Worm (Caenorhabditis elegans) whole organism, late embryonic: ENCODE measurements around the gene git-1.

ENCODE experiments used
- C08G9.2 ChIP-seq: sonication (generic microtip); optimal IDR thresholded peaks from 2 replicates; lab custom pipeline; 2016; ENCODE audit warnings: mild to moderate bottlenecking, missing genetic modification characterization, moderate library complexity, missing compliant biosample characterization
- C38D4.7 ChIP-seq: fragments of 200-800 bp; sonication (Bioruptor generic); optimal IDR thresholded peaks from 2 replicates; lab custom pipeline; 2018; ENCODE audit warnings: mild to moderate bottlenecking, missing genetic modification characterization, moderate library complexity, missing compliant biosample characterization
- K02D7.2 ChIP-seq: sonication (generic microtip); optimal IDR thresholded peaks from 2 replicates; lab custom pipeline; 2017; ENCODE audit warnings: mild to moderate bottlenecking, missing genetic modification characterization, missing compliant biosample characterization
- K09A11.1 ChIP-seq: sonication (generic microtip); optimal IDR thresholded peaks from 2 replicates; lab custom pipeline; 2017; ENCODE audit warnings: antibody characterized with exemption, mild to moderate bottlenecking, missing genetic modification characterization, missing compliant biosample characterization; ENCODE audit not compliant: insufficient read depth
- T23F11.4 ChIP-seq: fragments of 200-800 bp; sonication (Bioruptor generic); optimal IDR thresholded peaks from 2 replicates; lab custom pipeline; 2018; ENCODE audit warnings: mild to moderate bottlenecking, missing genetic modification characterization, missing compliant biosample characterization
- Y22D7AL.16 ChIP-seq: sonication (generic microtip); optimal IDR thresholded peaks from 2 replicates; lab custom pipeline; 2016; ENCODE audit warnings: missing genetic modification characterization, missing compliant biosample characterization
- ahr-1 ChIP-seq: sonication (generic microtip); optimal IDR thresholded peaks from 2 replicates; lab custom pipeline; 2016; ENCODE audit warnings: missing genetic modification characterization, missing compliant biosample characterization
- ceh-19 ChIP-seq: fragments of 200-800 bp; sonication (Bioruptor generic); optimal IDR thresholded peaks from 2 replicates; lab custom pipeline; 2018; ENCODE audit warnings: mild to moderate bottlenecking, missing genetic modification characterization, missing compliant biosample characterization
- ceh-2 ChIP-seq: sonication (generic microtip); optimal IDR thresholded peaks from 2 replicates; lab custom pipeline; 2016; ENCODE audit warnings: missing genotype, missing genetic modification characterization, missing compliant biosample characterization
- ceh-24 ChIP-seq: sonication (generic microtip); optimal IDR thresholded peaks from 2 replicates; lab custom pipeline; 2016; ENCODE audit warnings: mild to moderate bottlenecking, missing genetic modification characterization, missing compliant biosample characterization
- ceh-30 ChIP-seq: fragments of 150-350 bp; optimal IDR thresholded peaks from 2 replicates; lab custom pipeline; 2014; ENCODE audit warnings: missing biosample characterization, missing genetic modification characterization
- ceh-31 ChIP-seq: sonication (generic microtip); optimal IDR thresholded peaks from 2 replicates; lab custom pipeline; 2016; ENCODE audit warnings: missing genetic modification characterization, missing compliant biosample characterization
- ceh-34 ChIP-seq: sonication (generic microtip); optimal IDR thresholded peaks from 2 replicates; lab custom pipeline; 2016; ENCODE audit warnings: mild to moderate bottlenecking, missing genetic modification characterization, missing compliant biosample characterization
- ceh-48 ChIP-seq: sonication (generic microtip); optimal IDR thresholded peaks from 2 replicates; lab custom pipeline; 2016; ENCODE audit warnings: missing genetic modification characterization, inconsistent platforms, missing compliant biosample characterization
- ceh-6 ChIP-seq: fragments of 200-800 bp; sonication (Bioruptor generic); optimal IDR thresholded peaks from 2 replicates; lab custom pipeline; 2018; ENCODE audit warnings: mild to moderate bottlenecking, missing genetic modification characterization, missing compliant biosample characterization
- ceh-9 ChIP-seq: sonication (generic microtip); optimal IDR thresholded peaks from 2 replicates; lab custom pipeline; 2016; ENCODE audit warnings: mild to moderate bottlenecking, missing genetic modification characterization, inconsistent platforms, missing compliant biosample characterization
- che-1 ChIP-seq: sonication (generic microtip); optimal IDR thresholded peaks from 2 replicates; lab custom pipeline; 2016; ENCODE audit warnings: mild to moderate bottlenecking, missing genetic modification characterization, missing compliant biosample characterization
- dve-1 ChIP-seq: sonication (generic microtip); optimal IDR thresholded peaks from 2 replicates; lab custom pipeline; 2017; ENCODE audit warnings: antibody characterized with exemption, mild to moderate bottlenecking, missing genetic modification characterization, missing compliant biosample characterization
- ets-4 ChIP-seq: sonication (generic microtip); optimal IDR thresholded peaks from 2 replicates; lab custom pipeline; 2016; ENCODE audit warnings: missing genetic modification characterization, missing compliant biosample characterization
- eyg-1 ChIP-seq: sonication (generic microtip); optimal IDR thresholded peaks from 2 replicates; lab custom pipeline; 2016; ENCODE audit warnings: missing genotype, missing genetic modification characterization, missing compliant biosample characterization
- fax-1 ChIP-seq: sonication (generic microtip); optimal IDR thresholded peaks from 2 replicates; lab custom pipeline; 2016; ENCODE audit warnings: missing genotype, missing genetic modification characterization, missing compliant biosample characterization
- fkh-10 ChIP-seq: fragments of 150-350 bp; optimal IDR thresholded peaks from 2 replicates; lab custom pipeline; 2014; ENCODE audit warnings: missing biosample characterization, missing genetic modification reagents, missing genetic modification characterization
- fkh-6 ChIP-seq: sonication (generic microtip); optimal IDR thresholded peaks from 2 replicates; lab custom pipeline; 2016; ENCODE audit warnings: missing genetic modification characterization, missing compliant biosample characterization
- gmeb-2 ChIP-seq: sonication (generic microtip); optimal IDR thresholded peaks from 2 replicates; lab custom pipeline; 2016; ENCODE audit warnings: missing genetic modification characterization, inconsistent platforms, missing compliant biosample characterization
- hlh-13 ChIP-seq: fragments of 200-800 bp; sonication (Bioruptor generic); optimal IDR thresholded peaks from 2 replicates; lab custom pipeline; 2018; ENCODE audit warnings: mild to moderate bottlenecking, missing genetic modification characterization, missing compliant biosample characterization
- hlh-15 ChIP-seq: sonication (generic microtip); optimal IDR thresholded peaks from 2 replicates; lab custom pipeline; 2016; ENCODE audit warnings: missing genetic modification characterization, missing compliant biosample characterization
- hlh-30 ChIP-seq: sonication (generic microtip); optimal IDR thresholded peaks from 2 replicates; lab custom pipeline; 2017; ENCODE audit warnings: antibody characterized with exemption, missing genetic modification characterization, missing compliant biosample characterization; ENCODE audit not compliant: insufficient read depth
- hlh-6 ChIP-seq: sonication (generic microtip); optimal IDR thresholded peaks from 2 replicates; lab custom pipeline; 2016; ENCODE audit warnings: missing genotype, missing genetic modification characterization, missing compliant biosample characterization
- hlh-8 ChIP-seq: sonication (generic microtip); optimal IDR thresholded peaks from 2 replicates; lab custom pipeline; 2016; ENCODE audit warnings: missing genotype, missing genetic modification characterization, missing compliant biosample characterization
- lim-6 ChIP-seq: sonication (generic microtip); optimal IDR thresholded peaks from 2 replicates; lab custom pipeline; 2016; ENCODE audit warnings: missing genetic modification characterization, missing compliant biosample characterization
- lin-11 ChIP-seq: fragments of 200-800 bp; sonication (Bioruptor generic); optimal IDR thresholded peaks from 2 replicates; lab custom pipeline; 2018; ENCODE audit warnings: mild to moderate bottlenecking, missing genetic modification characterization, missing compliant biosample characterization
- nfya-1 ChIP-seq: sonication (generic microtip); optimal IDR thresholded peaks from 2 replicates; lab custom pipeline; 2017; ENCODE audit warnings: missing genetic modification characterization, mild to moderate bottlenecking, missing compliant biosample characterization, antibody characterized with exemption, moderate library complexity
- nhr-11 ChIP-seq: fragments of 150-350 bp; optimal IDR thresholded peaks from 2 replicates; lab custom pipeline; 2014; ENCODE audit warnings: missing biosample characterization, missing genetic modification characterization
- nhr-232 ChIP-seq: sonication (generic microtip); optimal IDR thresholded peaks from 2 replicates; lab custom pipeline; 2016; ENCODE audit warnings: missing genetic modification characterization, missing compliant biosample characterization
- odd-2 ChIP-seq: sonication (generic microtip); optimal IDR thresholded peaks from 2 replicates; lab custom pipeline; 2017; ENCODE audit warnings: antibody characterized with exemption, mild to moderate bottlenecking, missing genetic modification characterization, missing compliant biosample characterization
- pax-1 ChIP-seq: fragments of 150-350 bp; optimal IDR thresholded peaks from 2 replicates; lab custom pipeline; 2014; ENCODE audit warnings: missing biosample characterization, missing genetic modification characterization
- pha-4 ChIP-seq: fragments of 150-350 bp; optimal IDR thresholded peaks from 2 replicates; lab custom pipeline; 2018; ENCODE audit warnings: missing biosample characterization, missing genetic modification reagents, missing genetic modification characterization
- pros-1 ChIP-seq: fragments of 150-350 bp; optimal IDR thresholded peaks from 2 replicates; lab custom pipeline; 2014; ENCODE audit warnings: missing biosample characterization, missing genetic modification reagents, missing genetic modification characterization
- sox-2 ChIP-seq: fragments of 200-800 bp; sonication (Bioruptor generic); IDR thresholded peaks from 2 replicates; pipeline ENCODE4 v1.3.6; 2022; ENCODE audit warnings: missing genetic modification reagents, missing genetic modification characterization, missing compliant biosample characterization
- syd-9 ChIP-seq: sonication (generic microtip); optimal IDR thresholded peaks from 2 replicates; lab custom pipeline; 2016; ENCODE audit warnings: mild to moderate bottlenecking, missing genetic modification characterization, moderate library complexity, missing compliant biosample characterization
- tbx-7 ChIP-seq: sonication (generic microtip); optimal IDR thresholded peaks from 2 replicates; lab custom pipeline; 2016; ENCODE audit warnings: missing genotype, missing genetic modification characterization, missing compliant biosample characterization
- unc-3 ChIP-seq, 2 experiments: fragments of 200-800 bp in 1 of 2; sonication (Bioruptor generic) in 1 of 2; sonication (generic microtip) in 1 of 2; conservative IDR thresholded peaks in 1 of 2; optimal IDR thresholded peaks in 1 of 2; 2 replicates each; pipeline versions ENCODE4 v1.3.6 to Lab custom; 2016 to 2022; ENCODE audit warnings: missing compliant biosample characterization in 2 of 2, missing genetic modification characterization in 2 of 2, missing genetic modification reagents in 1 of 2
- unc-55 ChIP-seq: sonication (generic microtip); optimal IDR thresholded peaks from 2 replicates; lab custom pipeline; 2017; ENCODE audit warnings: missing biosample characterization, missing genetic modification reagents, missing genetic modification characterization
- zip-5 ChIP-seq: sonication (generic microtip); optimal IDR thresholded peaks from 2 replicates; lab custom pipeline; 2016; ENCODE audit warnings: missing genetic modification characterization, missing compliant biosample characterization

git-1 gene

ce11 chrX:10545716-10546115 lies 21.0 kb downstream of the git-1 start, which contains the start of gene F59F5.5:
F59F5.5 (plus strand) TSS chrX:10546016.
- no peak for TF ChIP-seq ets-4 (tag; lab: Kevin White, UChicago)
- TF ChIP-seq nhr-232 (tag; lab: Kevin White, UChicago): no peak
- no peak for TF ChIP-seq dve-1 (tag; lab: Kevin White, UChicago)
- no peak for TF ChIP-seq unc-3 (GFP tag; conservative IDR thresholded peaks at IDR 0.05; lab: Robert Waterston, UW)
- TF ChIP-seq unc-3 (tag; optimal IDR thresholded peaks at IDR 0.05; lab: Kevin White, UChicago): no peak
- no peak for TF ChIP-seq fax-1 (tag; lab: Kevin White, UChicago)
- TF ChIP-seq che-1 (tag; lab: Kevin White, UChicago): no peak
- no peak for TF ChIP-seq pha-4 (tag; lab: Kevin White, UChicago)

DNA sequence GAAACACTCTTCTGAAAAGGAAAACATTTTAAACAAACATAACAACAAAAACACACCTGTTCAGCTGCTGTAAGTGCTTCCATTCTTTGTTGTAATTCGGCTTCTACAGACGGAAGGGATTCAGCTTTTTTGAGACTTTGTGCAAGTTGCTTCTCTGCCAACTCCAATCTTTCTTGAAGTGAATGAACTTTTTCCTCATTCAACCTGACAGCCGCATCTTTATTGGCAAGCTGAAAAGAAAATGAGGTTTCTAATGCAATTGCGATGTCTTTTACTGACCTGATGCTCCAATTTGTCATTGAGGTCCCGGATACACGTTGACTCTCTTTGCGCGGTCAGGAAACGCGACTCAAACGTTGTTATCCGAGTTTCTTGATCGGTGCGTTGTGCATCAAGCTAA lies 28.4 kb downstream of the git-1 start:
- no peak for TF ChIP-seq ceh-24 (tag; lab: Kevin White, UChicago)
- no peak for TF ChIP-seq ceh-2
- TF ChIP-seq hlh-30: no peak
- no peak for TF ChIP-seq ceh-34
- no peak for TF ChIP-seq ets-4 (tag; lab: Kevin White, UChicago)
- no peak for TF ChIP-seq C08G9.2 (tag; lab: Kevin White, UChicago)
- no peak for TF ChIP-seq ceh-48
- no peak for TF ChIP-seq hlh-13 (GFP tag; lab: Kevin White, UChicago)
- no peak for TF ChIP-seq dve-1 (tag; lab: Kevin White, UChicago)
- no peak for TF ChIP-seq pax-1
- TF ChIP-seq ceh-30 (tag; lab: Kevin White, UChicago): no peak
- no peak for TF ChIP-seq T23F11.4 (GFP tag; lab: Kevin White, UChicago)
- no peak for TF ChIP-seq K09A11.1 (tag; lab: Kevin White, UChicago)
- TF ChIP-seq odd-2 (tag; lab: Kevin White, UChicago): no peak
- no peak for TF ChIP-seq ceh-19 (GFP tag; lab: Kevin White, UChicago)
- TF ChIP-seq ceh-31 (tag; lab: Kevin White, UChicago): no peak

- TF ChIP-seq lin-11 (tag; lab: Kevin White, UChicago) (no peak), eyg-1 (tag; lab: Kevin White, UChicago) (peak; percentile 69), fkh-6 (no peak), lim-6 (tag; lab: Kevin White, UChicago) (no peak), hlh-6 (tag; lab: Kevin White, UChicago) (peak; percentile 58), hlh-15 (no peak), K09A11.1 (tag; lab: Kevin White, UChicago) (peak; percentile 44), tbx-7 (no peak), pros-1 (tag; lab: Kevin White, UChicago) (peak; percentile 60), K02D7.2 (tag; lab: Kevin White, UChicago) (peak; percentile 30), zip-5 (tag; lab: Kevin White, UChicago) (no peak), fax-1 (tag; lab: Kevin White, UChicago) (peak; percentile 46), syd-9 (tag; lab: Kevin White, UChicago) (peak; percentile 69), ceh-34 (peak; percentile 93), pax-1 (no peak), Y22D7AL.16 (tag; lab: Kevin White, UChicago) (no peak), ceh-48 (peak; percentile 73), C08G9.2 (tag; lab: Kevin White, UChicago) (peak; percentile 50), ceh-31 (tag; lab: Kevin White, UChicago) (peak; percentile 90), unc-55 (GFP tag; lab: Kevin White, UChicago) (peak; percentile 61), nfya-1 (tag; lab: Kevin White, UChicago) (peak; percentile 89), ceh-6 (GFP tag; lab: Kevin White, UChicago) (no peak), hlh-30 (peak; percentile 65), pha-4 (tag; lab: Kevin White, UChicago) (no peak), hlh-8 (tag; lab: Kevin White, UChicago) (peak; percentile 33), gmeb-2 (tag; lab: Kevin White, UChicago) (peak; percentile 61), fkh-10 (no peak), sox-2 (GFP tag; lab: Robert Waterston, UW) (peak; percentile 34), nhr-11 (tag; lab: Kevin White, UChicago) (no peak), ceh-19 (GFP tag; lab: Kevin White, UChicago) (peak; percentile 60), ahr-1 (tag; lab: Kevin White, UChicago) (peak; percentile 22), ceh-9 (no peak), unc-3 (GFP tag; conservative IDR thresholded peaks at IDR 0.05; lab: Robert Waterston, UW) (no peak), unc-3 (tag; optimal IDR thresholded peaks at IDR 0.05; lab: Kevin White, UChicago) (no peak), C38D4.7 (no peak)
These were observed 30.7 kb downstream of the git-1 start, which contains the start of gene syd-2 for ce11 chrX:10555189-10555964. syd-2 (minus strand) TSS chrX:10555239.
